Worm (Caenorhabditis elegans): ENCODE data around the gene R07B1.5.

DNA sequence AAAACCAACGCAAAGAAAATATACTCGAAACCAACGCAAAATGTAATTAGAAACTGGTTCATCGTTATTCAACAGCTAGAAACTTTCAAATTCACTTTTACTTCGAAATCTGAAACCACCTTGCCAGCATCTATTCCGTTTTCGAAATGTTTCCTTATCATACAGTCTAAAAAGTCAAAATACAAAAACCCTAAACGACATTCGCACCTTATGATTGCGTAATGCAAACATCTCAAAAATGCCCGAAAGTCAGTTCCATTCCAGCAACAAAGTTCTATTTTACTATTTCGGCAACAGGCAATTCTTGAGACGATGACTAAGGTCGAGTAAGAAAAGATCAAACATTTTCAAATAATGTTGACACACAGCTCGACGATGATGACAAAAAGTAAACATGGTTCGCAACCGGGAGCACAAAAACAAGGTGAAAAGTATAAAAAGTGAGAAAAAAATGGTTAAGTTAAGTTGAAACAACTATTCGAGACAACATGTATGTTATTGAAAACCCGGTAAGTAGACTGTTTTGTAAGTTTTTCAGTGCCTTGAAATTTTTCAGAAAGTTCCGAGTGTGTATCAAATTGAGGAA, 11.5 kb upstream of the R07B1.5 start, which contains the start of gene lec-7:
- TF ChIP-seq snpc-4 (tag; optimal IDR thresholded peaks at IDR 0.05) (no peak), nhr-237 (tag; optimal IDR thresholded peaks at IDR 0.05) (no peak), egl-27 (tag; optimal IDR thresholded peaks at IDR 0.05) (no peak)

All from whole organism, L1 larva.